Worm (Caenorhabditis elegans) whole organism, mixed stage, embryonic: Measurements from ENCODE around the gene tbc-17.

Experiments used
- blmp-1 ChIP-seq: fragments of 150-350 bp; optimal IDR thresholded peaks from 2 replicates; lab custom pipeline; 2014; ENCODE audit warnings: missing biosample characterization, missing genetic modification characterization
- ceh-83 ChIP-seq: fragments of 200-800 bp; sonication (Bioruptor generic); optimal IDR thresholded peaks from 2 replicates; lab custom pipeline; 2018; ENCODE audit warnings: mild to moderate bottlenecking, missing genetic modification characterization, missing compliant biosample characterization
- elt-3 ChIP-seq: fragments of 150-350 bp; optimal IDR thresholded peaks from 2 replicates; lab custom pipeline; 2014; ENCODE audit warnings: missing biosample characterization, missing genetic modification characterization
- mep-1 ChIP-seq: fragments of 150-350 bp; optimal IDR thresholded peaks from 2 replicates; lab custom pipeline; 2017; ENCODE audit warnings: missing biosample characterization, missing genetic modification reagents, missing genetic modification characterization, inconsistent platforms
- nhr-28 ChIP-seq: fragments of 150-350 bp; optimal IDR thresholded peaks from 2 replicates; lab custom pipeline; 2014; ENCODE audit warnings: missing biosample characterization, missing genetic modification characterization
- nhr-76 ChIP-seq: sonication (generic microtip); optimal IDR thresholded peaks from 2 replicates; lab custom pipeline; 2017; ENCODE audit warnings: missing biosample characterization, missing genetic modification characterization
- pha-4 ChIP-seq: fragments of 150-350 bp; optimal IDR thresholded peaks from 2 replicates; lab custom pipeline; 2018; ENCODE audit warnings: missing biosample characterization, missing genetic modification reagents, missing genetic modification characterization
- snpc-4 ChIP-seq: fragments of 150-350 bp; optimal IDR thresholded peaks from 2 replicates; lab custom pipeline; 2014; ENCODE audit warnings: missing biosample characterization, missing genetic modification characterization
- unc-62 ChIP-seq: fragments of 150-350 bp; optimal IDR thresholded peaks from 2 replicates; lab custom pipeline; 2014; ENCODE audit warnings: missing biosample characterization, missing genetic modification reagents, missing genetic modification characterization
- ztf-11 ChIP-seq: fragments of 150-350 bp; optimal IDR thresholded peaks from 2 replicates; lab custom pipeline; 2014; ENCODE audit warnings: missing biosample characterization, missing genetic modification characterization

- TF ChIP-seq ceh-83 (GFP tag; lab: Kevin White, UChicago) (no peak), snpc-4 (tag; lab: Kevin White, UChicago) (no peak), pha-4 (no peak), ztf-11 (tag; lab: Kevin White, UChicago) (no peak), elt-3 (no peak), nhr-76 (tag; lab: Kevin White, UChicago) (no peak), blmp-1 (no peak), nhr-28 (tag; lab: Kevin White, UChicago) (no peak), unc-62 (GFP tag; lab: Kevin White, UChicago) (no peak), mep-1 (no peak)
These were observed 25.3 kb upstream of the tbc-17 start for ce11 chrII:12668874-12669273.
